Worm (Caenorhabditis elegans): Measurements from ENCODE around the gene C50B6.1.

C50B6.1 gene

DNA sequence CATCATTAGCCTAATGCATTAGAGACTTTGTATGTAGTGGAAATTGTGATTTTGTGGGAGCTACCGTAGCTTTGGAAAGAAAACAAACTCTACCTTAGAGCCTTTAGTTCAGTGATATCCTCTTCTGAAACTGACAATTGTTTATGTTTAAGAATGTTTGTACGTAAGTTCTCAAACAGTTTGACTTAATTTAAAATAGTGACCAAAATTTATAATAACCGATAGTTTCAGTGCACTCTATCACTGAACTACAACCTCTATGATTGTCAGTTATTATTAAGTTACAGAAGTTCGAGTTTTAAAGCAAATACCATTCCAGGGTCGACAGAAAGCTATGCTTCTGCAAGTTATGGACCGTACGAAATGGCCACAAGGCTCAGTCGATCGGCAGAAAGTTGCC lies at the start of gene C50B6.1:
Gene C50B6.1 (plus strand): TSS at position 301 of the 400 bp plus-strand sequence.
- TF ChIP-seq pha-4 (tag; optimal IDR thresholded peaks at IDR 0.05) (no peak), drap-1 (GFP tag; optimal IDR thresholded peaks at IDR 0.05) (no peak), sptf-1 (tag; optimal IDR thresholded peaks at IDR 0.05) (no peak), lin-13 (tag; optimal IDR thresholded peaks at IDR 0.05) (no peak), mls-2 (tag; optimal IDR thresholded peaks at IDR 0.05) (no peak), sem-2 (GFP tag; optimal IDR thresholded peaks at IDR 0.05) (no peak)

DNA sequence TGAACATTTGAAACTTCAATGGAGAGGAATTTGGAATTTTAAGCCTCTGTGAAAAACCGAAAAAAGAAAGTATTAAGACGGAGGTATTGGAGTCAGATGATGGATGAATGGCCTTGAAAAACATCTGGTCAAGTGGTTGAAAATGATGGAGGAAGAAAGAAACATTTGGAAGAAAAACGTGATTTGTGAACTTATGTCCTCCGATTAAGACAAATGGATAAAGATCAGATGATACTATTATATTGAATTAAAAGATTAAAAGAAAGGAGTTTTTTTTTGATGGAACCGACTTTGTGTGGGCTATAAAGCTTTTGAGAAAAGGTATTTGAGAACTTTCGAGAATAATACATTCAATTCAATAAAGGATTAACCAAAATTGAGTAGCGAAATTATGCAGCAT lies 49.2 kb upstream of the C50B6.1 start:
- TF ChIP-seq lsy-2 (tag; optimal IDR thresholded peaks at IDR 0.05): no peak
- TF ChIP-seq elt-3 (tag; optimal IDR thresholded peaks at IDR 0.05): no peak
- TF ChIP-seq ceh-39 (tag; optimal IDR thresholded peaks at IDR 0.05): no peak
- TF ChIP-seq snpc-4 (tag; optimal IDR thresholded peaks at IDR 0.05): no peak

DNA sequence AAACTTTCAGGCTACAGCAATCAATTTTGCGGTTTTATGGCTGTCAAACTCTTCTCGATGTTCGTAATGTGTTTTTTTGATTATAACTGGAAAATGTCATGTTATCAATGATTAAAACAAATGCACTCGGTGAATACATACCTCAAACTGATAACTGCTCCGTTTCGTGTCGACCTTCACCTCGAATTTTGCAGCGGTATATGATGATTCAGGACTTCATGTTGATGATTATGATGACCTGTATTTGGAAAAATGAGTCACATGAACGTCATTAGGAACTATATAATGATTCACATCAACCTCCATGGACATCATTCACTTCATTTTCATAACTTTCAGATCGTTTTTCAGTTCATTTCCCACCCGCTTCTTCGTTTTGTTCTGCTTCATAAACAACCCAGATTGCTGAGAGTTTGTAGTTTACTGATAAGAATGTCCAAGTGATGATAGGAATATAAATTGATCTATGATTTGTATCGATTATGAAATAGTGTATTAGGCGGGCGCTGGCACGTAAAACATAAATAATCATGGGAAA lies 45.9 kb upstream of the C50B6.1 start:
- TF ChIP-seq zip-8 (tag; optimal IDR thresholded peaks at IDR 0.05) (no peak), flh-1 (GFP tag; optimal IDR thresholded peaks at IDR 0.05) (no peak), sptf-1 (tag; optimal IDR thresholded peaks at IDR 0.05) (no peak), nhr-12 (tag; optimal IDR thresholded peaks at IDR 0.05) (no peak)

DNA sequence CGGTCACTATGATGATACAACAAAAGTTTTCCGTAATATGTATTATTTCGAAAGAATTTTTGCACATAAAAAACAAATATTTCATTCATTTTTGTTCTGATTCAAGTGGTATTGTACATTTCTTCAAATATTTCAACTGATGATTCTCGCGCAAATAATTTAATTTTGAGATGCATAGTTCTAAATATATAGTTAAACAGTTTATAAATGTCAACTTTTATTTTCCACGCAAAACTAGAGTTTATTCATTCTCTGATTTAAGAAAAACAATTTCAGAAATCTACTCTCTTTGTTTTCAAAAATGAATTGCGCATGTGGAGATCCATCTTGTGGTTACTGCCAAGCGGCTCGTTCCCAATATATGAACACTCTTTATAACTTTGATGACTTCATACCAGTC lies 44.5 kb upstream of the C50B6.1 start, which contains the start of gene zip-5:
Gene zip-5 (plus strand): TSS at position 301 of the 400 bp plus-strand sequence.
- no peak for TF ChIP-seq zip-8 (tag; optimal IDR thresholded peaks at IDR 0.05)
- TF ChIP-seq sem-2 (GFP tag; optimal IDR thresholded peaks at IDR 0.05): no peak
- no peak for TF ChIP-seq lin-13 (tag; optimal IDR thresholded peaks at IDR 0.05)
- no peak for TF ChIP-seq snpc-4 (tag; optimal IDR thresholded peaks at IDR 0.05)
- no peak for TF ChIP-seq elt-3 (tag; optimal IDR thresholded peaks at IDR 0.05)
- TF ChIP-seq drap-1 (GFP tag; optimal IDR thresholded peaks at IDR 0.05): no peak
- no peak for TF ChIP-seq unc-120 (tag; optimal IDR thresholded peaks at IDR 0.05; ENCODE audit: poor library complexity, severe bottlenecking)
- no peak for TF ChIP-seq lsy-2 (tag; optimal IDR thresholded peaks at IDR 0.05)
- no peak for TF ChIP-seq mep-1 (tag; optimal IDR thresholded peaks at IDR 0.05)

DNA sequence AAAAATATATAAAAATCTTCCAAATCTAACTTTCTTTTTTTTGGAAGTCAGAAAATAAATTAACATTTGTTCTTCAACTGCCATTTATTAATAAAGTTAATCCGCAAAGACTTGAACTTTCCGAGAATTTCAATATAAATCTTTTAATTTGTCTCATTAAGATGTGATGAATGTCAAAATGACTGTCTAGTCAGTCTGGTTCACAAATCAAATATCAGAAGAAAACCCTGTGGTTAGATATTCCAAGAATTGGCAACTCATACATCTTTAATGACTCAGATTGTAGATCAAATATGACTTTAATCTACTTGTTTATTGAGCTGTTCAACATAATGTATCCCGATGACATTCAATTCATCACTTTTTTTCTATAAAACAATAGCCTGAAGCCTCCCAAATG lies 43.1 kb upstream of the C50B6.1 start:
- TF ChIP-seq mep-1 (tag; optimal IDR thresholded peaks at IDR 0.05) (no peak), lin-13 (tag; optimal IDR thresholded peaks at IDR 0.05) (no peak), ceh-39 (tag; optimal IDR thresholded peaks at IDR 0.05) (no peak), ceh-43 (GFP tag; optimal IDR thresholded peaks at IDR 0.05) (no peak), nhr-12 (tag; optimal IDR thresholded peaks at IDR 0.05) (no peak), nhr-237 (tag; optimal IDR thresholded peaks at IDR 0.05) (no peak)

DNA sequence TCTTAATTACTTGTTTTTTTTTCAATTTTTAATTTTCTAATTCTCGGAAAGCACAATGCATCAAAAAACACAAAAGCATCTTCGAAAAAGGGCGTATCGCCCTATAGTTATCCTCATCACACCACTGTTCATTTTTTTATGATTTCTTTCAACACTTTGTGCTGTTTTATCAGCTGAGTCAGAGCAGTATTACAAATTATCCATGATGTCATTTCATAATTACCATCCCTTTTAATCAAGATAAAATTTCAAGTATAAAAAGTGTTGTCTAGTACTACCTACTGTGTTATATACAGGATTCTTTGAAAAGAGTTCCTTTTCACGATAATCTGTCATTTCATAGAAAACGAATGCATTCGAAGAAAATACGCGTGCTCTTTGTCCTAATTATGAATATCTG lies 42.1 kb upstream of the C50B6.1 start:
- TF ChIP-seq ceh-39 (tag; optimal IDR thresholded peaks at IDR 0.05): no peak

DNA sequence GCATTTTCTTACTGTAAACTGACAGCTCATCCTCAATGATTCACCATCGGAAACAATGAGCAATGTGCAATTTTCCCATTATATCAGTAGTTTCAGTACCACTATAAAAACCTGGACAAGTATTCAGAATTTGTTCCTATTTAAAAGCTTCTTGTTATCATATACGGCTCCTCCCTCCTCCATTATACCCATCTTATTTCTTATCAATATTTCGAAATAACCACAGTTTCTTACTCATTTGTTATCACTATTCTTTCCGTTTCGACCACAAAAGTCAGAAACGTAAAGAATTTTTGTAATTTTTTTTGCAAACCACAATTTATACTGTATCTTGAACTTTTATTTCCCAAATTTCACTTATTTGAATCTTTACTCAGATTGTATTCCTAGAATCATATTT lies 40.7 kb upstream of the C50B6.1 start:
- TF ChIP-seq ces-1 (GFP tag; optimal IDR thresholded peaks at IDR 0.05) (no peak), sem-2 (GFP tag; optimal IDR thresholded peaks at IDR 0.05) (no peak), cnd-1 (tag; optimal IDR thresholded peaks at IDR 0.05) (no peak), drap-1 (GFP tag; optimal IDR thresholded peaks at IDR 0.05) (no peak), unc-39 (tag; optimal IDR thresholded peaks at IDR 0.05) (no peak)

DNA sequence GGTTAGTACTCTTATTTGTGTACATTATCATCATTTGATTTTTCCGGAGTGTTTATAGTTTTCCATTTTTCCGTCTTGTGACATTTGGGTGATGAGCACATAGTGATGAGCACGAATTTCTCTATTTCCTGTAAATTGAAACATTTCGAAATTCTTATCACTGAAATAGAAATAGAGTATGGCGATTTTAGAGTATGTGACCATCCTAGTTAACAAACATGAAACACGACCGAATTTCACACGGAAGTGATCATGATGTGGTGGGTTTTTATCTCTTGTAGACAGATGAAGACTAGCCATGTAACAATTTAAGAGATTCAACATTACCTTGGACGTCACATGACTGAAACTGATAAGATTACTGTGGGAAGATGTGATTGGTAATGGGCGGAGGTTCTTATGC lies 39.5 kb upstream of the C50B6.1 start:
- TF ChIP-seq unc-62 (GFP tag; optimal IDR thresholded peaks at IDR 0.05): no peak
- no peak for TF ChIP-seq ceh-43 (GFP tag; optimal IDR thresholded peaks at IDR 0.05)
- TF ChIP-seq ceh-39 (tag; optimal IDR thresholded peaks at IDR 0.05): no peak
- no peak for TF ChIP-seq tbx-8 (GFP tag; optimal IDR thresholded peaks at IDR 0.05)
- TF ChIP-seq elt-3 (tag; optimal IDR thresholded peaks at IDR 0.05): no peak
- no peak for TF ChIP-seq unc-120 (tag; optimal IDR thresholded peaks at IDR 0.05; ENCODE audit: poor library complexity, severe bottlenecking)
- TF ChIP-seq lin-13 (tag; optimal IDR thresholded peaks at IDR 0.05): no peak
- no peak for TF ChIP-seq mab-5 (tag; optimal IDR thresholded peaks at IDR 0.05)
- TF ChIP-seq flh-1 (GFP tag; optimal IDR thresholded peaks at IDR 0.05): no peak
- TF ChIP-seq ceh-83 (GFP tag; optimal IDR thresholded peaks at IDR 0.05): no peak
- TF ChIP-seq sem-2 (GFP tag; optimal IDR thresholded peaks at IDR 0.05): no peak
- TF ChIP-seq cnd-1 (tag; optimal IDR thresholded peaks at IDR 0.05): no peak
- no peak for TF ChIP-seq sptf-1 (tag; optimal IDR thresholded peaks at IDR 0.05)
- TF ChIP-seq nhr-76 (tag; optimal IDR thresholded peaks at IDR 0.05): no peak
- no peak for TF ChIP-seq lin-32 (GFP tag; optimal IDR thresholded peaks at IDR 0.05)
- TF ChIP-seq bed-3 (GFP tag; optimal IDR thresholded peaks at IDR 0.05): no peak
- TF ChIP-seq M03D4.4 (tag; optimal IDR thresholded peaks at IDR 0.05): no peak
- TF ChIP-seq blmp-1 (tag; optimal IDR thresholded peaks at IDR 0.05): no peak

Data from whole organism, mixed stage, embryonic.